Fruit fly (Drosophila melanogaster) whole organism, embryonic: ENCODE results near the gene CG32371.

ENCODE experiments used
- Ada2b ChIP-seq: fragments of 200-800 bp; sonication (Bioruptor generic); IDR thresholded peaks from 2 replicates; pipeline ENCODE4 v1.3.6; 2022; ENCODE audit warnings: missing biosample characterization, missing genetic modification characterization
- Aef1 ChIP-seq: fragments of 200-800 bp; sonication (Bioruptor generic); IDR thresholded peaks from 3 replicates; pipeline ENCODE4 v1.3.6; 2022; ENCODE audit warnings: missing biosample characterization, missing genetic modification characterization
- BEAF-32 ChIP-seq: fragments of 200-800 bp; sonication (Bioruptor generic); optimal IDR thresholded peaks from 3 replicates; lab custom pipeline; 2017; ENCODE audit warnings: missing biosample characterization, missing genetic modification characterization, mild to moderate bottlenecking, moderate library complexity, missing genetic modification reagents
- CG10209 ChIP-seq: fragments of 200-800 bp; sonication (Bioruptor generic); optimal IDR thresholded peaks from 3 replicates; lab custom pipeline; 2017; ENCODE audit warnings: missing biosample characterization, mild to moderate bottlenecking, missing genetic modification characterization, missing genetic modification reagents
- CG10267 ChIP-seq: fragments of 200-800 bp; sonication (Bioruptor generic); optimal IDR thresholded peaks from 2 replicates; lab custom pipeline; 2018; ENCODE audit warnings: missing biosample characterization, mild to moderate bottlenecking, missing genetic modification characterization, moderate library complexity
- CG10274 ChIP-seq: fragments of 200-800 bp; sonication (Bioruptor generic); optimal IDR thresholded peaks from 3 replicates; lab custom pipeline; 2017; ENCODE audit warnings: missing biosample characterization, mild to moderate bottlenecking, missing genetic modification characterization
- CG12071 ChIP-seq: fragments of 200-800 bp; sonication (Bioruptor generic); optimal IDR thresholded peaks from 3 replicates; lab custom pipeline; 2018; ENCODE audit warnings: missing biosample characterization, mild to moderate bottlenecking, missing genetic modification characterization
- CG12219 ChIP-seq: fragments of 200-800 bp; sonication (Bioruptor generic); optimal IDR thresholded peaks from 3 replicates; lab custom pipeline; 2018; ENCODE audit warnings: missing biosample characterization, mild to moderate bottlenecking, missing genetic modification characterization
- CG13123 ChIP-seq: fragments of 200-800 bp; sonication (Bioruptor generic); optimal IDR thresholded peaks from 2 replicates; lab custom pipeline; 2016; ENCODE audit warnings: missing biosample characterization, missing genetic modification characterization
- CG13424 ChIP-seq: fragments of 200-800 bp; sonication (Bioruptor generic); optimal IDR thresholded peaks from 2 replicates; lab custom pipeline; 2019; ENCODE audit warnings: missing biosample characterization, mild to moderate bottlenecking, missing genetic modification characterization, moderate library complexity
- CG14014 ChIP-seq: fragments of 200-800 bp; sonication (Bioruptor generic); IDR thresholded peaks from 2 replicates; pipeline ENCODE4 v1.3.6; 2022; ENCODE audit warnings: missing biosample characterization, missing genetic modification characterization
- CG15479 ChIP-seq: fragments of 200-800 bp; sonication (Bioruptor generic); optimal IDR thresholded peaks from 3 replicates; lab custom pipeline; 2019; ENCODE audit warnings: missing biosample characterization, mild to moderate bottlenecking, missing genetic modification characterization, moderate library complexity
- CG1603 ChIP-seq: fragments of 200-800 bp; sonication (Bioruptor generic); optimal IDR thresholded peaks from 2 replicates; lab custom pipeline; 2019; ENCODE audit warnings: missing biosample characterization, mild to moderate bottlenecking, missing genetic modification characterization, moderate library complexity
- CG17385 ChIP-seq: fragments of 200-800 bp; sonication (Bioruptor generic); optimal IDR thresholded peaks from 3 replicates; lab custom pipeline; 2018; ENCODE audit warnings: missing biosample characterization, mild to moderate bottlenecking, missing genetic modification characterization
- CG17829 ChIP-seq: fragments of 200-800 bp; optimal IDR thresholded peaks from 2 replicates; lab custom pipeline; 2019; ENCODE audit warnings: missing biosample characterization, mild to moderate bottlenecking, missing genetic modification characterization, moderate library complexity
- CG1832 ChIP-seq: fragments of 200-800 bp; sonication (Bioruptor generic); optimal IDR thresholded peaks from 2 replicates; lab custom pipeline; 2017; ENCODE audit warnings: missing biosample characterization, mild to moderate bottlenecking, missing genetic modification characterization, inconsistent platforms
- CG18599 ChIP-seq: fragments of 200-800 bp; sonication (Bioruptor generic); optimal IDR thresholded peaks from 3 replicates; lab custom pipeline; 2017; ENCODE audit warnings: missing biosample characterization, missing genetic modification characterization, mild to moderate bottlenecking, moderate library complexity, missing genetic modification reagents
- CG30403 ChIP-seq: fragments of 200-800 bp; sonication (Bioruptor generic); optimal IDR thresholded peaks from 3 replicates; lab custom pipeline; 2016; ENCODE audit warnings: missing biosample characterization, missing genetic modification characterization
- CG30431 ChIP-seq: fragments of 200-800 bp; sonication (Bioruptor generic); optimal IDR thresholded peaks from 2 replicates; lab custom pipeline; 2017; ENCODE audit warnings: missing biosample characterization, missing genetic modification characterization
- CG4282 ChIP-seq: fragments of 200-800 bp; sonication (Bioruptor generic); optimal IDR thresholded peaks from 2 replicates; lab custom pipeline; 2016; ENCODE audit warnings: missing biosample characterization, missing genetic modification characterization
- CG6765 ChIP-seq: fragments of 200-800 bp; sonication (Bioruptor generic); optimal IDR thresholded peaks from 3 replicates; lab custom pipeline; 2017; ENCODE audit warnings: missing biosample characterization, mild to moderate bottlenecking, missing genetic modification characterization
- CG7963 ChIP-seq: fragments of 200-800 bp; sonication (Bioruptor generic); IDR thresholded peaks from 3 replicates; pipeline ENCODE4 v1.3.6; 2022; ENCODE audit warnings: missing biosample characterization, missing genetic modification characterization; ENCODE audit not compliant: partially characterized antibody
- CG9727 ChIP-seq: fragments of 200-800 bp; sonication (Bioruptor generic); optimal IDR thresholded peaks from 3 replicates; lab custom pipeline; 2017; ENCODE audit warnings: missing biosample characterization, mild to moderate bottlenecking, missing genetic modification characterization
- Camta ChIP-seq: fragments of 200-800 bp; sonication (Bioruptor generic); optimal IDR thresholded peaks from 2 replicates; lab custom pipeline; 2016; ENCODE audit warnings: missing biosample characterization, missing genetic modification characterization
- Dad ChIP-seq: fragments of 200-800 bp; sonication (Bioruptor generic); optimal IDR thresholded peaks from 3 replicates; lab custom pipeline; 2016; ENCODE audit warnings: missing biosample characterization, missing genetic modification characterization
- Gsc ChIP-seq: fragments of 200-800 bp; sonication (Bioruptor generic); IDR thresholded peaks from 2 replicates; pipeline ENCODE4 v1.3.6; 2022; ENCODE audit warnings: missing biosample characterization, missing genetic modification characterization
- HLH4C ChIP-seq: fragments of 200-800 bp; sonication (Bioruptor generic); IDR thresholded peaks from 3 replicates; pipeline ENCODE4 v1.3.6; 2022; ENCODE audit warnings: missing biosample characterization, missing genetic modification characterization; ENCODE audit not compliant: partially characterized antibody
- HmgD ChIP-seq: fragments of 200-800 bp; sonication (Bioruptor generic); optimal IDR thresholded peaks from 3 replicates; lab custom pipeline; 2016; ENCODE audit warnings: missing biosample characterization, missing genetic modification characterization
- Hmr ChIP-seq: fragments of 200-800 bp; sonication (Bioruptor generic); optimal IDR thresholded peaks from 3 replicates; lab custom pipeline; 2017; ENCODE audit warnings: mild to moderate bottlenecking, missing biosample characterization, missing genetic modification reagents, missing genetic modification characterization
- Lhr ChIP-seq: fragments of 200-800 bp; sonication (Bioruptor generic); optimal IDR thresholded peaks from 3 replicates; lab custom pipeline; 2017; ENCODE audit warnings: mild to moderate bottlenecking, missing biosample characterization, missing genetic modification reagents, missing genetic modification characterization
- NK7.1 ChIP-seq: fragments of 200-800 bp; sonication (Bioruptor generic); optimal IDR thresholded peaks from 3 replicates; lab custom pipeline; 2016; ENCODE audit warnings: missing biosample characterization, missing genetic modification characterization
- Nf-YC ChIP-seq: fragments of 200-800 bp; optimal IDR thresholded peaks from 3 replicates; lab custom pipeline; 2019; ENCODE audit warnings: missing biosample characterization, mild to moderate bottlenecking, missing genetic modification characterization, moderate library complexity
- Pdp1 ChIP-seq, 2 experiments: fragments of 200-800 bp; sonication (Bioruptor generic); optimal IDR thresholded peaks; 3 replicates each; lab custom pipeline; 2016; ENCODE audit warnings: missing biosample characterization in 2 of 2, missing genetic modification characterization in 2 of 2, mild to moderate bottlenecking in 1 of 2, moderate library complexity in 1 of 2
- Poxn ChIP-seq: fragments of 200-800 bp; sonication (Bioruptor generic); IDR thresholded peaks from 2 replicates; pipeline ENCODE4 v1.3.6; 2022; ENCODE audit warnings: missing biosample characterization, missing genetic modification characterization
- Ravus ChIP-seq: fragments of 200-800 bp; sonication (Bioruptor generic); IDR thresholded peaks from 2 replicates; pipeline ENCODE4 v1.3.6; 2022; ENCODE audit warnings: missing biosample characterization, missing genetic modification characterization
- ash1 ChIP-seq: fragments of 200-800 bp; sonication (Bioruptor generic); optimal IDR thresholded peaks from 2 replicates; lab custom pipeline; 2018; ENCODE audit warnings: missing biosample characterization, mild to moderate bottlenecking, missing genetic modification characterization
- cato ChIP-seq: fragments of 200-800 bp; sonication (Bioruptor generic); optimal IDR thresholded peaks from 2 replicates; lab custom pipeline; 2016; ENCODE audit warnings: missing biosample characterization, missing genetic modification characterization, borderline replicate concordance
- chm ChIP-seq: fragments of 200-800 bp; sonication (Bioruptor generic); IDR thresholded peaks from 2 replicates; pipeline ENCODE4 v1.3.6; 2022; ENCODE audit warnings: missing biosample characterization, missing genetic modification characterization
- fd3F ChIP-seq: fragments of 200-800 bp; sonication (Bioruptor generic); optimal IDR thresholded peaks from 2 replicates; lab custom pipeline; 2018; ENCODE audit warnings: missing biosample characterization, mild to moderate bottlenecking, missing genetic modification characterization, moderate library complexity
- gt ChIP-seq: fragments of 200-800 bp; sonication (Bioruptor generic); IDR thresholded peaks from 2 replicates; pipeline ENCODE4 v1.3.6; 2022; ENCODE audit warnings: missing biosample characterization, missing genetic modification characterization
- ham ChIP-seq: fragments of 200-800 bp; sonication (Bioruptor generic); IDR thresholded peaks from 2 replicates; pipeline ENCODE4 v1.3.6; 2022; ENCODE audit warnings: missing biosample characterization, missing genetic modification characterization
- inv ChIP-seq: fragments of 200-800 bp; sonication (Bioruptor generic); IDR thresholded peaks from 2 replicates; pipeline ENCODE4 v1.3.6; 2022; ENCODE audit warnings: missing biosample characterization, missing genetic modification characterization; ENCODE audit not compliant: partially characterized antibody
- sens ChIP-seq: fragments of 200-800 bp; sonication (Bioruptor generic); peaks from one replicate; lab custom pipeline; 2016; ENCODE audit warnings: missing biosample characterization, missing genetic modification characterization
- slou ChIP-seq: fragments of 200-800 bp; sonication (Bioruptor generic); optimal IDR thresholded peaks from 3 replicates; lab custom pipeline; 2016; ENCODE audit warnings: missing biosample characterization, missing genetic modification characterization
- sqz ChIP-seq: fragments of 200-800 bp; sonication (Bioruptor generic); optimal IDR thresholded peaks from 3 replicates; lab custom pipeline; 2018; ENCODE audit warnings: missing biosample characterization, mild to moderate bottlenecking, missing genetic modification characterization
- tll ChIP-seq, 2 experiments: fragments of 200-800 bp in 1 of 2; fragments of >200 bp in 1 of 2; sonication (Bioruptor generic) in 1 of 2; optimal IDR thresholded peaks; 2 replicates each; lab custom pipeline; 2017 to 2019; ENCODE audit warnings: missing biosample characterization in 2 of 2, missing genetic modification characterization in 2 of 2, mild to moderate bottlenecking in 1 of 2, moderate library complexity in 1 of 2
- trem ChIP-seq: fragments of 200-800 bp; optimal IDR thresholded peaks from 3 replicates; lab custom pipeline; 2019; ENCODE audit warnings: missing biosample characterization, mild to moderate bottlenecking, missing genetic modification characterization, moderate library complexity
- wor ChIP-seq: fragments of 200-800 bp; sonication (Bioruptor generic); IDR thresholded peaks from 2 replicates; pipeline ENCODE4 v1.3.6; 2022; ENCODE audit warnings: missing biosample characterization, missing genetic modification characterization

The CG32371 gene

DNA sequence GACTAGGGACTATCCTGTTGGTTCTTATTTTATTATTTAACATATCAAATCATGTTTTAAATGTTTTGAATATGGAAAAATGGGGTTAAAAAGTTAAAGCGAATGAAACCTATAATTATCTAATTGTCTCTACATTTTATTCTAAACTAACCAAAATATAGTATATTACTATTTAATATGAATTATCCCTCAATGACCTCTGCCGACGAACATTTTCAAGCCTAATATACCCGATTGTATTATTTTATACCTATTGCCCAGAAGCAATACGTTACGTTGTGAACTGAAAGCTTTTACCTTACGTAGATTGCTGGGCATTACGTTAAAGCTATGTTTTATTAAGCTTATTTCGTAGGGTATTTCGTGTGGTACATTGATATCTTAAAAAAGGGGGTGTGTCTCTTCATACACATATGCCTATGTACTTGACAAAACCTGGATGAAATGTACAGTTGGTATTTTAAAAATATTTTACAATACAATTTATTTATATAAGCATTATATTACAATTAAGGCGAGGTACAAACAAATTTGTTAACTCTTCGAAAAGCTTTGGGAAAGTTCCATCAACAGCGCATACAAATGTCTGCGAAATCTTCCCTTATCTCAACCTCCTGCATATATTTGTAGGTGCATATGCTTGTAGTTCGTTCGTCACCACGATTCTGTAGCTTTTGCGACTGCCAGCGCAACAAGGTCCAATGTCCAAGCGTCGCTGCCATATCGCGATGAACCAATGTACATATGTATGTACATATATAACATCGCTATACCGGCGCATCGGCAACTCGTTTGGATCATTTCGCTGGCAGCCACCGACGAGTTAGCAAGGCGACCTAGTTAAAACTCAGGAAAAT is 49.4 kb downstream of the CG32371 start, which contains the start of gene Mcad (continued):
- TF ChIP-seq tll (GFP tag; optimal IDR thresholded peaks at IDR 0.05; lab: Kevin White, UChicago) (no peak), CG17829 (tag; lab: Kevin White, UChicago) (peak; percentile 74), CG10267 (tag; lab: Kevin White, UChicago) (peak; percentile 90), Camta (peak; percentile 57), BEAF-32 (no peak), ham (GFP tag; lab: Robert Waterston, UW) (peak; percentile 80), CG10274 (GFP tag; lab: Kevin White, UChicago) (peak; percentile 99), Poxn (GFP tag; lab: Robert Waterston, UW) (peak; percentile 57), CG1832 (GFP tag; lab: Kevin White, UChicago) (no peak), CG18599 (peak; percentile 97), cato (peak; percentile 51), CG14014 (GFP tag; lab: Robert Waterston, UW) (peak; percentile 95), fd3F (GFP tag; lab: Kevin White, UChicago) (peak; percentile 64), HLH4C (GFP tag; lab: Robert Waterston, UW) (no peak), gt (GFP tag; lab: Robert Waterston, UW) (peak; percentile 64), CG12071 (peak; percentile 86), Lhr (GFP tag; lab: Kevin White, UChicago) (peak; percentile 46), sqz (GFP tag; lab: Kevin White, UChicago) (peak; percentile 67), wor (GFP tag; lab: Robert Waterston, UW) (peak; percentile 89), CG17385 (GFP tag; lab: Kevin White, UChicago) (peak; percentile 77), sens (GFP tag; lab: Kevin White, UChicago) (peak; percentile 89), Ravus (GFP tag; lab: Robert Waterston, UW) (peak; percentile 87), CG6765 (GFP tag; lab: Kevin White, UChicago) (peak; percentile 90), chm (peak; percentile 65; the same call in 1 of the 2 replicates), inv (no peak), CG9727 (peak; percentile 90), CG30431 (peak; percentile 23), CG12219 (GFP tag; lab: Kevin White, UChicago) (peak; percentile 71), Nf-YC (tag; lab: Kevin White, UChicago) (peak; percentile 77), CG13424 (peak; percentile 88), ash1 (GFP tag; lab: Kevin White, UChicago) (peak; percentile 43), NK7.1 (GFP tag; lab: Kevin White, UChicago) (peak; percentile 35), Dad (peak; percentile 63), CG1603 (tag; lab: Kevin White, UChicago) (peak; percentile 45), Gsc (GFP tag; lab: Robert Waterston, UW) (peak; percentile 71), CG10209 (peak; percentile 88), Ada2b (GFP tag; lab: Robert Waterston, UW) (peak; percentile 95), slou (GFP tag; lab: Kevin White, UChicago) (peak; percentile 93), Pdp1 (GFP tag; optimal IDR thresholded peaks at IDR 0.05; lab: Kevin White, UChicago) (peak; percentile 55 to 73), CG30403 (GFP tag; lab: Kevin White, UChicago) (peak; percentile 94), Aef1 (peak; percentile 97), HmgD (GFP tag; lab: Kevin White, UChicago) (no peak), CG13123 (peak; percentile 51), trem (peak; percentile 90), Hmr (GFP tag; lab: Kevin White, UChicago) (peak; percentile 93), CG7963 (GFP tag; lab: Robert Waterston, UW) (no peak), CG4282 (GFP tag; lab: Kevin White, UChicago) (no peak), CG15479 (GFP tag; lab: Kevin White, UChicago) (no peak)
